Worm (Caenorhabditis elegans) whole organism, L4/young adult: Measurements from ENCODE around the gene T19H12.6.

Source experiments
- W03F9.2 ChIP-seq: fragments of 150-350 bp; optimal IDR thresholded peaks from 2 replicates; lab custom pipeline; 2014; ENCODE audit warnings: missing biosample characterization, missing genetic modification characterization
- dao-5 ChIP-seq: sonication (generic microtip); optimal IDR thresholded peaks from 2 replicates; lab custom pipeline; 2016; ENCODE audit warnings: missing genotype, missing genetic modification characterization, moderate library complexity, missing compliant biosample characterization
- him-1 ChIP-seq: sonication (generic microtip); optimal IDR thresholded peaks from 2 replicates; lab custom pipeline; 2016; ENCODE audit warnings: missing genotype, missing genetic modification reagents, missing genetic modification characterization, missing compliant biosample characterization

DNA sequence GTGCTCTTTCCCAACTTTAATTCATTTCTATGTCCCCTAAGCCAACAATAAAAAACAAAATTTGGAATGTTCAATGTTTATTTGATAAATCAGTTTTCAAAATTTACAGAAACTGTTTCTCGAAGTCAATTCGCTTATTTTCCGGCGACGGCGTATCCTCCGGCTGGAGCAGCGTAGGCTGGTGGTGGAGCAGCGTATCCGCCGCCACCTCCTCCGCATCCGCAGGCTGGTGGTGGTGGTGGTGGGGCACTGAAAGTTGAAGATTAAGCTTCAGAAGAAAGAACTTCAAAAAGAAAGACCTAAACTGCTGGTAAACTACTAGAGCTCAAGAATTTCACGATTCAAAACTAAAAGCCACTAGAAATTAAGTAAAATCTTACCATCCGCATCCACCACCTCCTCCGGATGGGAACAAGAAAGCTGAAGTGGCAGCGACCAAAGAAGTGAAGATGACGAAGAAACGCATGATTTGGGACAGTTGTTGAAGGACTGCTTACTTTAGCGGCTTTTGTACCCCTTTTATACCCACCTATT is 40.7 kb upstream of the T19H12.6 start, which contains the start of gene C02E7.7:
- TF ChIP-seq W03F9.2 (tag; lab: Kevin White, UChicago) (no peak), him-1 (tag; lab: Kevin White, UChicago) (no peak), dao-5 (tag; lab: Kevin White, UChicago) (no peak)
